Worm (Caenorhabditis elegans) whole organism, L4 larva: ENCODE data around the gene nspc-16.
A peak's percentile ranks its signal among the peaks of the same experiment; 100 is the strongest.

Experiments
- D1046.2 ChIP-seq: fragments of 200-800 bp; sonication (Bioruptor generic); IDR thresholded peaks from 2 replicates; pipeline ENCODE4 v1.3.6; 2022; ENCODE audit warnings: missing genetic modification characterization, missing compliant biosample characterization
- F10B5.3 ChIP-seq: sonication (generic microtip); optimal IDR thresholded peaks from 2 replicates; lab custom pipeline; 2016; ENCODE audit warnings: mild to moderate bottlenecking, missing genetic modification characterization, missing compliant biosample characterization
- R02D3.7 ChIP-seq: fragments of 150-350 bp; sonication (generic microtip); optimal IDR thresholded peaks from 3 replicates; lab custom pipeline; 2014; ENCODE audit warnings: missing biosample characterization, missing genetic modification characterization
- T26A8.4 ChIP-seq: fragments of 200-800 bp; sonication (Bioruptor generic); IDR thresholded peaks from 2 replicates; pipeline ENCODE4 v1.3.6; 2022; ENCODE audit warnings: missing genetic modification characterization, missing compliant biosample characterization
- Y48G9A.11 ChIP-seq: fragments of 200-800 bp; sonication (Bioruptor generic); IDR thresholded peaks from 2 replicates; pipeline ENCODE4 v1.3.6; 2022; ENCODE audit warnings: missing genetic modification reagents, missing genetic modification characterization, missing compliant biosample characterization
- Y5F2A.4 ChIP-seq: fragments of 200-800 bp; sonication (Bioruptor generic); optimal IDR thresholded peaks from 2 replicates; lab custom pipeline; 2018; ENCODE audit warnings: mild to moderate bottlenecking, missing genetic modification characterization, missing compliant biosample characterization
- ZK546.5 ChIP-seq, 2 experiments: sonication (generic microtip); optimal IDR thresholded peaks; 2 replicates each; lab custom pipeline; 2017; ENCODE audit warnings: missing biosample characterization in 2 of 2, missing genetic modification characterization in 2 of 2
- aha-1 ChIP-seq: fragments of 150-350 bp; peaks from one replicate; lab custom pipeline; 2014; ENCODE audit warnings: missing biosample characterization, missing genetic modification characterization
- ama-1 ChIP-seq: fragments of 150-350 bp; optimal IDR thresholded peaks from 2 replicates; lab custom pipeline; 2014; ENCODE audit warnings: inconsistent platforms, mixed read lengths
- ceh-20 ChIP-seq: fragments of 200-800 bp; sonication (Bioruptor generic); IDR thresholded peaks from 2 replicates; pipeline ENCODE4 v1.3.6; 2022; ENCODE audit warnings: missing genetic modification reagents, missing genetic modification characterization, missing compliant biosample characterization
- ceh-32 ChIP-seq: sonication (generic microtip); optimal IDR thresholded peaks from 2 replicates; lab custom pipeline; 2016; ENCODE audit warnings: mild to moderate bottlenecking, missing genetic modification characterization, missing compliant biosample characterization; ENCODE audit not compliant: poor library complexity
- ceh-62 ChIP-seq: sonication (generic microtip); optimal IDR thresholded peaks from 2 replicates; lab custom pipeline; 2017; ENCODE audit warnings: missing biosample characterization, missing genetic modification characterization
- ceh-82 ChIP-seq: sonication (generic microtip); optimal IDR thresholded peaks from 2 replicates; lab custom pipeline; 2017; ENCODE audit warnings: missing biosample characterization, missing genetic modification characterization
- ces-1 ChIP-seq: fragments of 150-350 bp; sonication (generic microtip); optimal IDR thresholded peaks from 4 replicates; lab custom pipeline; 2014; ENCODE audit warnings: missing biosample characterization, missing genetic modification reagents, missing genetic modification characterization
- ctbp-1 ChIP-seq: fragments of 200-800 bp; sonication (Bioruptor generic); IDR thresholded peaks from 2 replicates; pipeline ENCODE4 v1.3.6; 2022; ENCODE audit warnings: missing genetic modification reagents, missing genetic modification characterization, missing compliant biosample characterization
- dmd-6 ChIP-seq: fragments of 200-800 bp; sonication (Bioruptor generic); IDR thresholded peaks from 2 replicates; pipeline ENCODE4 v1.3.6; 2022; ENCODE audit warnings: missing genetic modification reagents, missing genetic modification characterization, missing compliant biosample characterization
- dmd-8 ChIP-seq: fragments of 200-800 bp; sonication (Bioruptor generic); IDR thresholded peaks from 2 replicates; pipeline ENCODE4 v1.3.6; 2022; ENCODE audit warnings: missing genetic modification characterization, missing compliant biosample characterization
- dmd-9 ChIP-seq: fragments of 200-800 bp; sonication (Bioruptor generic); IDR thresholded peaks from 2 replicates; pipeline ENCODE4 v1.3.6; 2022; ENCODE audit warnings: missing genetic modification reagents, missing genetic modification characterization, missing compliant biosample characterization
- dpl-1 ChIP-seq: fragments of 150-350 bp; optimal IDR thresholded peaks from 2 replicates; lab custom pipeline; 2014; ENCODE audit warnings: missing biosample characterization, missing genetic modification reagents, missing genetic modification characterization
- duxl-1 ChIP-seq: sonication (generic microtip); optimal IDR thresholded peaks from 2 replicates; lab custom pipeline; 2016; ENCODE audit warnings: mild to moderate bottlenecking, missing genetic modification characterization, moderate library complexity, missing compliant biosample characterization; ENCODE audit not compliant: poor library complexity
- fkh-10 ChIP-seq: fragments of 150-350 bp; optimal IDR thresholded peaks from 2 replicates; lab custom pipeline; 2014; ENCODE audit warnings: missing biosample characterization, missing genetic modification reagents, missing genetic modification characterization
- gei-8 ChIP-seq: fragments of 200-800 bp; sonication (Bioruptor generic); optimal IDR thresholded peaks from 2 replicates; lab custom pipeline; 2018; ENCODE audit warnings: mild to moderate bottlenecking, missing genetic modification characterization, missing compliant biosample characterization
- hif-1 ChIP-seq, 2 experiments: sonication (generic microtip); optimal IDR thresholded peaks; 2 replicates each; lab custom pipeline; 2016 to 2017; ENCODE audit warnings: missing compliant biosample characterization in 2 of 2, missing genetic modification characterization in 2 of 2, missing genetic modification reagents in 2 of 2, missing genotype in 2 of 2, mild to moderate bottlenecking in 1 of 2
- hmg-1.1 ChIP-seq: fragments of 200-800 bp; sonication (Bioruptor generic); IDR thresholded peaks from 2 replicates; pipeline ENCODE4 v1.3.6; 2022; ENCODE audit warnings: missing genetic modification reagents, missing genetic modification characterization, missing compliant biosample characterization
- lim-7 ChIP-seq: fragments of 200-800 bp; sonication (Bioruptor generic); IDR thresholded peaks from 2 replicates; pipeline ENCODE4 v1.3.6; 2022; ENCODE audit warnings: missing genetic modification characterization, missing compliant biosample characterization
- lin-13 ChIP-seq: fragments of 150-350 bp; optimal IDR thresholded peaks from 2 replicates; lab custom pipeline; 2014; ENCODE audit warnings: missing biosample characterization, missing genetic modification reagents, missing genetic modification characterization
- lin-38 ChIP-seq: fragments of 200-800 bp; sonication (Bioruptor generic); IDR thresholded peaks from 2 replicates; pipeline ENCODE4 v1.3.6; 2022; ENCODE audit warnings: missing genetic modification reagents, missing genetic modification characterization, missing compliant biosample characterization
- lsy-2 ChIP-seq, 2 experiments: fragments of 150-350 bp in 1 of 2; sonication (generic microtip) in 1 of 2; optimal IDR thresholded peaks; 2 replicates each; lab custom pipeline; 2014 to 2017; ENCODE audit warnings: missing biosample characterization in 2 of 2, missing genetic modification characterization in 2 of 2
- mdt-29 ChIP-seq: fragments of 200-800 bp; sonication (Bioruptor generic); IDR thresholded peaks from 2 replicates; pipeline ENCODE4 v1.3.6; 2022; ENCODE audit warnings: missing genetic modification reagents, missing genetic modification characterization, missing compliant biosample characterization
- mes-2 ChIP-seq: sonication (generic microtip); optimal IDR thresholded peaks from 2 replicates; lab custom pipeline; 2016; ENCODE audit warnings: missing genotype, mild to moderate bottlenecking, missing genetic modification characterization, missing compliant biosample characterization; ENCODE audit not compliant: poor library complexity, severe bottlenecking
- mxl-2 ChIP-seq: fragments of 200-800 bp; sonication (Bioruptor generic); conservative IDR thresholded peaks from 2 replicates; pipeline ENCODE4 v1.3.6; 2022; ENCODE audit warnings: missing genetic modification reagents, missing genetic modification characterization, missing compliant biosample characterization
- mxl-3 ChIP-seq: fragments of 200-800 bp; sonication (Bioruptor generic); optimal IDR thresholded peaks from 2 replicates; lab custom pipeline; 2018; ENCODE audit warnings: mild to moderate bottlenecking, missing genetic modification characterization, missing compliant biosample characterization
- nhr-102 ChIP-seq: sonication (generic microtip); optimal IDR thresholded peaks from 2 replicates; lab custom pipeline; 2016; ENCODE audit warnings: mild to moderate bottlenecking, missing genetic modification characterization, moderate library complexity, missing compliant biosample characterization
- nhr-11 ChIP-seq: fragments of 150-350 bp; optimal IDR thresholded peaks from 2 replicates; lab custom pipeline; 2014; ENCODE audit warnings: missing biosample characterization, missing genetic modification characterization
- nhr-25 ChIP-seq: sonication (generic microtip); optimal IDR thresholded peaks from 2 replicates; lab custom pipeline; 2017; ENCODE audit warnings: missing genetic modification characterization, mild to moderate bottlenecking, missing compliant biosample characterization, antibody characterized with exemption, moderate library complexity, borderline replicate concordance; ENCODE audit not compliant: insufficient read depth
- nhr-41 ChIP-seq: fragments of 200-800 bp; sonication (Bioruptor generic); IDR thresholded peaks from 2 replicates; pipeline ENCODE4 v1.3.6; 2022; ENCODE audit warnings: missing genetic modification reagents, missing genetic modification characterization, missing compliant biosample characterization
- nhr-48 ChIP-seq: sonication (generic microtip); optimal IDR thresholded peaks from 2 replicates; lab custom pipeline; 2016; ENCODE audit warnings: mild to moderate bottlenecking, missing genetic modification characterization, missing compliant biosample characterization
- nhr-6 ChIP-seq: fragments of 150-350 bp; optimal IDR thresholded peaks from 2 replicates; lab custom pipeline; 2014; ENCODE audit warnings: missing biosample characterization, missing genetic modification characterization
- rbr-2 ChIP-seq: sonication (generic microtip); optimal IDR thresholded peaks from 2 replicates; lab custom pipeline; 2016; ENCODE audit warnings: missing genotype, missing genetic modification characterization, missing compliant biosample characterization
- saeg-2 ChIP-seq: fragments of 200-800 bp; sonication (Bioruptor generic); IDR thresholded peaks from 2 replicates; pipeline ENCODE4 v1.3.6; 2022; ENCODE audit warnings: missing genetic modification reagents, missing genetic modification characterization, missing compliant biosample characterization
- sdz-12 ChIP-seq: fragments of 200-800 bp; sonication (Bioruptor generic); optimal IDR thresholded peaks from 2 replicates; lab custom pipeline; 2018; ENCODE audit warnings: mild to moderate bottlenecking, missing genetic modification characterization, missing compliant biosample characterization
- set-16 ChIP-seq: fragments of 200-800 bp; sonication (Bioruptor generic); IDR thresholded peaks from 2 replicates; pipeline ENCODE4 v1.3.6; 2022; ENCODE audit warnings: missing genetic modification reagents, missing genetic modification characterization, missing compliant biosample characterization
- skn-1 ChIP-seq: fragments of 150-350 bp; optimal IDR thresholded peaks from 2 replicates; lab custom pipeline; 2014; ENCODE audit warnings: missing biosample characterization, missing genetic modification characterization
- snpc-4 ChIP-seq: fragments of 150-350 bp; optimal IDR thresholded peaks from 2 replicates; lab custom pipeline; 2014; ENCODE audit warnings: missing biosample characterization, missing genetic modification characterization
- spr-1 ChIP-seq: sonication (generic microtip); optimal IDR thresholded peaks from 2 replicates; lab custom pipeline; 2016; ENCODE audit warnings: mild to moderate bottlenecking, missing genetic modification characterization, missing compliant biosample characterization
- tag-97 ChIP-seq: fragments of 200-800 bp; sonication (Bioruptor generic); IDR thresholded peaks from 2 replicates; pipeline ENCODE4 v1.3.6; 2022; ENCODE audit warnings: missing genetic modification characterization, missing compliant biosample characterization
- tra-1 ChIP-seq: fragments of 200-800 bp; sonication (Bioruptor generic); IDR thresholded peaks from 2 replicates; pipeline ENCODE4 v1.3.6; 2022; ENCODE audit warnings: missing genetic modification reagents, missing genetic modification characterization, missing compliant biosample characterization
- unc-39 ChIP-seq: sonication (generic microtip); optimal IDR thresholded peaks from 2 replicates; lab custom pipeline; 2017; ENCODE audit warnings: missing biosample characterization, missing genetic modification characterization
- zip-2 ChIP-seq: fragments of 150-350 bp; optimal IDR thresholded peaks from 2 replicates; lab custom pipeline; 2014; ENCODE audit warnings: missing biosample characterization, missing genetic modification characterization

nspc-16 gene

DNA sequence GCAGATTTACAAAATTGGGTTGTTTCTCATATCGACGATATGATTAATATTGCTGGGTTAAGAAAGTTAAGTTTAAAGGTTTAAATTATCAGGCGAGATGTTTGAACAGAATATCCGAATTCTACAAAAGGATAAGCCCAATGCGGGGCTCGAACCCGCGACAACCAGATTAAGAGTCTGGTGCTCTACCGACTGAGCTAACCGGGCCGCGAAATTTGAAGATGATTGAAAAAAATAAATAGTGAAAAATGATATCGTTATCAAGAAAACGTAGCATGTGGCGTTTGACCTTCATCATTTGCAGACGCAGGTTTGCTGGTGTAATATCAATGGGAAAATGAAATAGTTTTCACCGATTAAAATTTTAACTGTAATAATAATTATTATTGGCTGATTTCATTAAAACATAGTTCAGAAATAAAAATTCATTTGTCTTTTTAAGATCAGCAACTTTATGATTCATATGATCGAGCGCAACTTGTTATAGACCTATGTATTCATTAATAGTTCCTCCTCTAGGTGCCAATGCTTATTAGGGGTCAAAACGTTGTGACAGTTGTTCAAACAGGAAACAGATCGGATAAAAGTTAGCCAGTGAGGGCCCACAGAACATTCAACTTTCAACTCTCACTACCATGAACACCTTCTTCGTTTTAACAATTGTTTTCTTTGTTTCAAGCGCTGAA is 44.5 kb upstream of the nspc-16 start, which contains the start of gene M163.11 (continued):
- no peak for TF ChIP-seq ceh-32 (tag; lab: Kevin White, UChicago)
- peak; percentile 55 for TF ChIP-seq Y48G9A.11 (GFP tag; lab: Robert Waterston, UW)
- peak; percentile 59 for TF ChIP-seq dmd-6 (GFP tag; lab: Robert Waterston, UW)
- no peak for TF ChIP-seq dmd-9
- TF ChIP-seq nhr-41 (GFP tag; lab: Robert Waterston, UW), result peak; percentile 73; the same call in 1 of the 2 replicates
- peak; percentile 30 for TF ChIP-seq nhr-25 (tag; lab: Kevin White, UChicago)
- TF ChIP-seq ZK546.5 (tag; optimal IDR thresholded peaks at IDR 0.05; lab: Kevin White, UChicago), result no peak
- peak; percentile 74 for TF ChIP-seq tra-1 (GFP tag; lab: Robert Waterston, UW)
- TF ChIP-seq dmd-8, result peak; percentile 80
- TF ChIP-seq set-16 (GFP tag; lab: Robert Waterston, UW), result no peak
- TF ChIP-seq ctbp-1 (GFP tag; lab: Robert Waterston, UW), result peak; percentile 64
- no peak for TF ChIP-seq hif-1 (tag; optimal IDR thresholded peaks at IDR 0.05; lab: Kevin White, UChicago)
- TF ChIP-seq unc-39 (tag; lab: Kevin White, UChicago), result no peak
- TF ChIP-seq fkh-10 (GFP tag; lab: Kevin White, UChicago), result no peak
- TF ChIP-seq skn-1 (tag; lab: Kevin White, UChicago), result no peak
- TF ChIP-seq ama-1, result no peak
- TF ChIP-seq lin-13 (GFP tag; lab: Kevin White, UChicago), result peak; percentile 27
- peak; percentile 23 for TF ChIP-seq gei-8 (GFP tag; lab: Kevin White, UChicago)
- TF ChIP-seq sdz-12 (GFP tag; lab: Kevin White, UChicago), result peak; percentile 19
- peak; percentile 72; the same call in 1 of the 2 replicates for TF ChIP-seq mxl-2 (GFP tag; lab: Robert Waterston, UW)
- TF ChIP-seq R02D3.7, result no peak
- TF ChIP-seq zip-2 (tag; lab: Kevin White, UChicago), result peak; percentile 61
- TF ChIP-seq F10B5.3 (tag; lab: Kevin White, UChicago), result no peak
- TF ChIP-seq ces-1, result no peak
- no peak for TF ChIP-seq rbr-2 (tag; lab: Kevin White, UChicago)
- TF ChIP-seq ceh-62 (tag; lab: Kevin White, UChicago), result no peak
- TF ChIP-seq tag-97 (GFP tag; lab: Robert Waterston, UW), result no peak
- no peak for TF ChIP-seq nhr-6
- TF ChIP-seq D1046.2 (GFP tag; lab: Robert Waterston, UW), result peak; percentile 85; the same call in 1 of the 2 replicates

DNA sequence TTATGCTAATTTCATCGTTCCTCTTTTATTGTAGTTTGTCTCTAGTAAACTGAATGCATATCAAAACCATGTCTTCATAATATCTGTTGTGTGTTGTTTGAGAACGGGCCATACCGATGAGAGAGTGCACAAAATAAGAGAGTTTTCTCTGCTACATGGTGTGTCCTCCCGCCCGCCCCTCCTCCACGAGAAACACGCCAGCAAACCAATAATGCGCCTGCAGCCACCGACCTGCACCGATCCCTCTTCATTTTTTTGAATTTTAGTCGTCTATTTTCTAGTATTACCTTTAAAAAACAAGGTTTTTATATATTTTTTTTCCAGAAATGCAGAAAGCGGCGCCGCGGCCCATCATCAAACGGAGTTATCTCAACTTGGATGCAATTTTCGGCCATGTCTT is 43.1 kb upstream of the nspc-16 start, which contains the start of gene gfi-3:
Gene gfi-3, plus strand, starts transcription at position 325 of the 400 bp plus-strand sequence.
- TF ChIP-seq aha-1 (tag; lab: Kevin White, UChicago) (peak; percentile 95), Y5F2A.4 (GFP tag; lab: Kevin White, UChicago) (no peak), T26A8.4 (GFP tag; lab: Robert Waterston, UW) (peak; percentile 77), duxl-1 (tag; lab: Kevin White, UChicago) (peak; percentile 67), saeg-2 (GFP tag; lab: Robert Waterston, UW) (0 out of 2 replicates have a peak, but pooled peaks have one; percentile 46), mxl-3 (GFP tag; lab: Kevin White, UChicago) (peak; percentile 64), snpc-4 (peak; percentile 55), lsy-2 (tag; optimal IDR thresholded peaks at IDR 0.05; lab: Kevin White, UChicago) (peak in 1 of 2 experiments; percentile 85), ceh-20 (GFP tag; lab: Robert Waterston, UW) (peak; percentile 71; the same call in 1 of the 2 replicates), spr-1 (tag; lab: Kevin White, UChicago) (peak; percentile 46), hmg-1.1 (GFP tag; lab: Robert Waterston, UW) (peak; percentile 76), nhr-11 (peak; percentile 43), Y48G9A.11 (GFP tag; lab: Robert Waterston, UW) (no peak), ceh-32 (tag; lab: Kevin White, UChicago) (no peak), mdt-29 (GFP tag; lab: Robert Waterston, UW) (no peak), ceh-82 (no peak), tra-1 (GFP tag; lab: Robert Waterston, UW) (peak; percentile 61; the same call in 1 of the 2 replicates), nhr-102 (tag; lab: Kevin White, UChicago) (peak; percentile 79), dpl-1 (peak; percentile 81), mes-2 (tag; lab: Kevin White, UChicago) (peak; percentile 89), nhr-6 (peak; percentile 29), lin-38 (no peak), nhr-48 (tag; lab: Kevin White, UChicago) (peak; percentile 66), lim-7 (no peak), lin-13 (GFP tag; lab: Kevin White, UChicago) (peak; percentile 61)
